Fruit fly (Drosophila melanogaster) whole organism, embryonic: ENCODE measurements around the gene ND-B17.2.

Experiments used
- Adf1 ChIP-seq: fragments of 200-800 bp; sonication (Bioruptor generic); IDR thresholded peaks from 2 replicates; pipeline ENCODE4 v1.3.6; 2022; ENCODE audit warnings: missing biosample characterization, missing genetic modification characterization
- Blimp-1 ChIP-seq: fragments of 200-800 bp; sonication (Bioruptor generic); optimal IDR thresholded peaks from 3 replicates; lab custom pipeline; 2018; ENCODE audit warnings: missing biosample characterization, missing genetic modification characterization, mild to moderate bottlenecking, moderate library complexity, missing genetic modification reagents
- CG10431 ChIP-seq: fragments of 200-800 bp; sonication (Bioruptor generic); optimal IDR thresholded peaks from 3 replicates; lab custom pipeline; 2018; ENCODE audit warnings: missing biosample characterization, mild to moderate bottlenecking, missing genetic modification characterization
- CG12391 ChIP-seq: fragments of 200-800 bp; sonication (Bioruptor generic); optimal IDR thresholded peaks from 3 replicates; lab custom pipeline; 2018; ENCODE audit warnings: missing biosample characterization, mild to moderate bottlenecking, missing genetic modification characterization, moderate library complexity
- CG13424 ChIP-seq: fragments of 200-800 bp; sonication (Bioruptor generic); optimal IDR thresholded peaks from 2 replicates; lab custom pipeline; 2019; ENCODE audit warnings: missing biosample characterization, mild to moderate bottlenecking, missing genetic modification characterization, moderate library complexity
- CG13624 ChIP-seq: fragments of 200-800 bp; sonication (Bioruptor generic); optimal IDR thresholded peaks from 2 replicates; lab custom pipeline; 2016; ENCODE audit warnings: missing biosample characterization, missing genetic modification characterization
- CG13775 ChIP-seq: fragments of 200-800 bp; sonication (Bioruptor generic); optimal IDR thresholded peaks from 3 replicates; lab custom pipeline; 2017; ENCODE audit warnings: missing biosample characterization, mild to moderate bottlenecking, missing genetic modification characterization
- CG14710 ChIP-seq: fragments of 200-800 bp; sonication (Bioruptor generic); optimal IDR thresholded peaks from 3 replicates; lab custom pipeline; 2019; ENCODE audit warnings: missing biosample characterization, mild to moderate bottlenecking, missing genetic modification characterization, moderate library complexity
- CG15011 ChIP-seq: fragments of 200-800 bp; sonication (Bioruptor generic); optimal IDR thresholded peaks from 3 replicates; lab custom pipeline; 2018; ENCODE audit warnings: missing biosample characterization, mild to moderate bottlenecking, missing genetic modification characterization
- CG1529 ChIP-seq: fragments of 200-800 bp; sonication (Bioruptor generic); optimal IDR thresholded peaks from 3 replicates; lab custom pipeline; 2018; ENCODE audit warnings: missing biosample characterization, missing genetic modification characterization
- CG1603 ChIP-seq: fragments of 200-800 bp; sonication (Bioruptor generic); optimal IDR thresholded peaks from 2 replicates; lab custom pipeline; 2019; ENCODE audit warnings: missing biosample characterization, mild to moderate bottlenecking, missing genetic modification characterization, moderate library complexity
- CG17912 ChIP-seq: fragments of 200-800 bp; sonication (Bioruptor generic); optimal IDR thresholded peaks from 2 replicates; lab custom pipeline; 2018; ENCODE audit warnings: missing biosample characterization, mild to moderate bottlenecking, missing genetic modification characterization
- CG3281 ChIP-seq: fragments of 200-800 bp; sonication (Bioruptor generic); optimal IDR thresholded peaks from 3 replicates; lab custom pipeline; 2017; ENCODE audit warnings: missing biosample characterization, mild to moderate bottlenecking, missing genetic modification characterization
- CG34224 ChIP-seq: fragments of 200-800 bp; sonication (Bioruptor generic); IDR thresholded peaks from 3 replicates; pipeline ENCODE4 v1.3.6; 2022; ENCODE audit warnings: missing biosample characterization, missing genetic modification characterization; ENCODE audit not compliant: partially characterized antibody
- CG6765 ChIP-seq: fragments of 200-800 bp; sonication (Bioruptor generic); optimal IDR thresholded peaks from 3 replicates; lab custom pipeline; 2017; ENCODE audit warnings: missing biosample characterization, mild to moderate bottlenecking, missing genetic modification characterization
- CG6791 ChIP-seq: fragments of 200-800 bp; sonication (Bioruptor generic); IDR thresholded peaks from 3 replicates; pipeline ENCODE4 v1.3.6; 2022; ENCODE audit warnings: missing biosample characterization, missing genetic modification characterization; ENCODE audit not compliant: partially characterized antibody
- CG7556 ChIP-seq: fragments of 200-800 bp; sonication (Bioruptor generic); optimal IDR thresholded peaks from 2 replicates; lab custom pipeline; 2017; ENCODE audit warnings: missing biosample characterization, mild to moderate bottlenecking, missing genetic modification characterization
- MESR4 ChIP-seq: fragments of 200-800 bp; sonication (Bioruptor generic); optimal IDR thresholded peaks from 2 replicates; lab custom pipeline; 2018; ENCODE audit warnings: missing biosample characterization, mild to moderate bottlenecking, missing genetic modification characterization, moderate library complexity
- Mes4 ChIP-seq: fragments of 200-800 bp; sonication (Bioruptor generic); optimal IDR thresholded peaks from 2 replicates; lab custom pipeline; 2016; ENCODE audit warnings: missing biosample characterization, missing genetic modification characterization
- Mrtf ChIP-seq: fragments of 200-800 bp; sonication (Bioruptor generic); IDR thresholded peaks from 3 replicates; pipeline ENCODE4 v1.3.6; 2022; ENCODE audit warnings: missing biosample characterization, missing genetic modification characterization
- NFAT ChIP-seq: fragments of 200-800 bp; sonication (Bioruptor generic); IDR thresholded peaks from 2 replicates; pipeline ENCODE4 v1.3.6; 2022; ENCODE audit warnings: missing biosample characterization, missing genetic modification characterization
- Nf-YC ChIP-seq: fragments of 200-800 bp; optimal IDR thresholded peaks from 3 replicates; lab custom pipeline; 2019; ENCODE audit warnings: missing biosample characterization, mild to moderate bottlenecking, missing genetic modification characterization, moderate library complexity
- Sry-δ ChIP-seq: fragments of 200-800 bp; sonication (Bioruptor generic); optimal IDR thresholded peaks from 2 replicates; lab custom pipeline; 2016; ENCODE audit warnings: missing biosample characterization, missing genetic modification characterization
- bbx ChIP-seq: fragments of 200-800 bp; sonication (Bioruptor generic); IDR thresholded peaks from 2 replicates; pipeline ENCODE4 v1.3.6; 2022; ENCODE audit warnings: missing biosample characterization, missing genetic modification characterization; ENCODE audit not compliant: partially characterized antibody
- bigmax ChIP-seq: fragments of 200-800 bp; sonication (Bioruptor generic); optimal IDR thresholded peaks from 2 replicates; lab custom pipeline; 2018; ENCODE audit warnings: missing biosample characterization, mild to moderate bottlenecking, missing genetic modification characterization
- br ChIP-seq: fragments of >200 bp; optimal IDR thresholded peaks from 2 replicates; lab custom pipeline; 2017
- cad ChIP-seq: fragments of >200 bp; optimal IDR thresholded peaks from 2 replicates; lab custom pipeline; 2017; ENCODE audit warnings: missing biosample characterization, missing genetic modification characterization
- cg ChIP-seq: fragments of 200-800 bp; sonication (Bioruptor generic); optimal IDR thresholded peaks from 3 replicates; lab custom pipeline; 2019; ENCODE audit warnings: missing biosample characterization, mild to moderate bottlenecking, missing genetic modification characterization, moderate library complexity
- chm ChIP-seq: fragments of 200-800 bp; sonication (Bioruptor generic); IDR thresholded peaks from 2 replicates; pipeline ENCODE4 v1.3.6; 2022; ENCODE audit warnings: missing biosample characterization, missing genetic modification characterization
- chn ChIP-seq: fragments of 200-800 bp; sonication (Bioruptor generic); optimal IDR thresholded peaks from 2 replicates; lab custom pipeline; 2016; ENCODE audit warnings: missing biosample characterization, missing genetic modification characterization
- dati ChIP-seq: fragments of 200-800 bp; sonication (Bioruptor generic); IDR thresholded peaks from 2 replicates; pipeline ENCODE4 v1.3.6; 2022; ENCODE audit warnings: missing biosample characterization, missing genetic modification characterization
- dm ChIP-seq: fragments of 200-800 bp; sonication (Bioruptor generic); optimal IDR thresholded peaks from 3 replicates; lab custom pipeline; 2016; ENCODE audit warnings: missing biosample characterization, missing genetic modification characterization
- grau ChIP-seq: fragments of 200-800 bp; optimal IDR thresholded peaks from 3 replicates; lab custom pipeline; 2019; ENCODE audit warnings: missing biosample characterization, mild to moderate bottlenecking, missing genetic modification characterization, moderate library complexity
- gsb-n ChIP-seq: fragments of 200-800 bp; sonication (Bioruptor generic); optimal IDR thresholded peaks from 3 replicates; lab custom pipeline; 2018; ENCODE audit warnings: missing biosample characterization, mild to moderate bottlenecking, missing genetic modification characterization
- hbn ChIP-seq: fragments of 200-800 bp; sonication (Bioruptor generic); IDR thresholded peaks from 2 replicates; pipeline ENCODE4 v1.3.6; 2022; ENCODE audit warnings: missing biosample characterization, missing genetic modification characterization; ENCODE audit not compliant: partially characterized antibody
- inv ChIP-seq: fragments of 200-800 bp; sonication (Bioruptor generic); IDR thresholded peaks from 2 replicates; pipeline ENCODE4 v1.3.6; 2022; ENCODE audit warnings: missing biosample characterization, missing genetic modification characterization; ENCODE audit not compliant: partially characterized antibody
- lab ChIP-seq: fragments of 200-800 bp; sonication (Bioruptor generic); optimal IDR thresholded peaks from 3 replicates; lab custom pipeline; 2017; ENCODE audit warnings: missing biosample characterization, missing genetic modification characterization, mild to moderate bottlenecking, moderate library complexity, missing genetic modification reagents
- maf-S ChIP-seq: fragments of 200-800 bp; sonication (Bioruptor generic); optimal IDR thresholded peaks from 2 replicates; lab custom pipeline; 2016; ENCODE audit warnings: missing biosample characterization, missing genetic modification characterization
- nom ChIP-seq: fragments of 200-800 bp; sonication (Bioruptor generic); optimal IDR thresholded peaks from 2 replicates; lab custom pipeline; 2017; ENCODE audit warnings: missing biosample characterization, missing genetic modification characterization, mild to moderate bottlenecking, moderate library complexity, missing genetic modification reagents
- otp ChIP-seq: fragments of 200-800 bp; sonication (Bioruptor generic); IDR thresholded peaks from 3 replicates; pipeline ENCODE4, ENCODE4 v1.3.6; 2022; ENCODE audit warnings: missing biosample characterization, missing genetic modification characterization
- pan ChIP-seq, 4 experiments: fragments of >200 bp in 3 of 4; fragments of 200-800 bp in 1 of 4; sonication (Bioruptor generic) in 1 of 4; optimal IDR thresholded peaks in 3 of 4; IDR thresholded peaks in 1 of 4; 2 replicates each; pipeline versions ENCODE4 v1.3.6 to Lab custom; 2017 to 2022; ENCODE audit warnings: missing biosample characterization in 2 of 4, missing genetic modification characterization in 2 of 4, mixed read lengths in 1 of 4
- phol ChIP-seq: fragments of 200-800 bp; sonication (Bioruptor generic); optimal IDR thresholded peaks from 3 replicates; lab custom pipeline; 2018; ENCODE audit warnings: missing biosample characterization, mild to moderate bottlenecking, missing genetic modification characterization, moderate library complexity
- pzg ChIP-seq: fragments of 200-800 bp; sonication (Bioruptor generic); optimal IDR thresholded peaks from 3 replicates; lab custom pipeline; 2018; ENCODE audit warnings: missing biosample characterization, mild to moderate bottlenecking, missing genetic modification characterization, moderate library complexity
- run ChIP-seq: fragments of 200-800 bp; sonication (Bioruptor generic); optimal IDR thresholded peaks from 3 replicates; lab custom pipeline; 2018; ENCODE audit warnings: missing biosample characterization, mild to moderate bottlenecking, missing genetic modification characterization
- scrt ChIP-seq: fragments of 200-800 bp; sonication (Bioruptor generic); optimal IDR thresholded peaks from 2 replicates; lab custom pipeline; 2018; ENCODE audit warnings: missing biosample characterization, mild to moderate bottlenecking, missing genetic modification characterization, moderate library complexity
- sob ChIP-seq: fragments of 200-800 bp; sonication (Bioruptor generic); IDR thresholded peaks from 2 replicates; pipeline ENCODE4 v1.3.6; 2022; ENCODE audit warnings: missing biosample characterization, missing genetic modification characterization
- sug ChIP-seq: fragments of 200-800 bp; optimal IDR thresholded peaks from 2 replicates; lab custom pipeline; 2019; ENCODE audit warnings: missing biosample characterization, mild to moderate bottlenecking, missing genetic modification characterization, moderate library complexity
- tup ChIP-seq: fragments of 200-800 bp; sonication (Bioruptor generic); optimal IDR thresholded peaks from 2 replicates; lab custom pipeline; 2016; ENCODE audit warnings: missing biosample characterization, mild to moderate bottlenecking, missing genetic modification characterization, moderate library complexity
- vfl ChIP-seq: fragments of 200-800 bp; sonication (Bioruptor generic); optimal IDR thresholded peaks from 2 replicates; lab custom pipeline; 2016; ENCODE audit warnings: missing biosample characterization, missing genetic modification characterization
- yki ChIP-seq: fragments of >200 bp; optimal IDR thresholded peaks from 3 replicates; lab custom pipeline; 2018

Gene ND-B17.2

DNA sequence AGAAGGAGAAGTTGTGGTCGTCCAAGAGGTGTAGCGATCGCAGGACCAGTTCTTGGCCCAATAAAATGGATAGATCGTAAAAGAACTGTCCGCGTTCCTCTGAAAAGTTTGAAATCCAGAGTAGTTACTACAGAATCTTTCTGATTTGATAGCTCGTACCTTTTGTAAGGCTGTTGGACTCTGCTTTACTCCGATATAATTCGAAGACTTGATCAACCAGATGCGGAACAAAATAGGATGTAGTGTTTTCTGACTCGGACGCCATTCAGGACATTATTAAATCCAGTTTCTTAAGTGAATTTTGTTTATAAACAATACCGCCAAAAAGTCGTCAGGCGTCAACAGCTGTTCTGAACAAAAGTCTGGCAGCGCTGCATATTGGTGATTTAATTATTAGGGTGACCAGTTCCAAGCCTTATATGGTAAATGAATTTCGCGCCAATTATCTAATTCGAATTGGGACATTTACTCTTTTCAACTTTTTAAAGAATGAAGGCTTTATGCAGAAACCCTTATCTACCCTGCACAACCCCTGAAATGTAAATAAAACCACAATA, 5.2 kb downstream of the ND-B17.2 start, which contains the start of the genes Rad1 and Sws1 (continued):
- TF ChIP-seq CG1529 (GFP tag; lab: Kevin White, UChicago) (no peak), chm (no peak), lab (no peak), yki (lab: Kevin White, UChicago) (no peak), vfl (GFP tag; lab: Kevin White, UChicago) (no peak), hbn (GFP tag; lab: Robert Waterston, UW) (no peak), MESR4 (GFP tag; lab: Kevin White, UChicago) (no peak), Blimp-1 (GFP tag; lab: Kevin White, UChicago) (no peak), cad (GFP tag; lab: Kevin White, UChicago) (no peak), Adf1 (GFP tag; lab: Robert Waterston, UW) (no peak), maf-S (GFP tag; lab: Kevin White, UChicago) (no peak), sob (no peak), CG6791 (GFP tag; lab: Robert Waterston, UW) (no peak), Mes4 (GFP tag; lab: Kevin White, UChicago) (no peak), cg (GFP tag; lab: Kevin White, UChicago) (no peak), bigmax (GFP tag; lab: Kevin White, UChicago) (no peak), CG7556 (GFP tag; lab: Kevin White, UChicago) (no peak), CG34224 (GFP tag; lab: Robert Waterston, UW) (no peak; the same call in 2 of the 3 replicates), CG3281 (GFP tag; lab: Kevin White, UChicago) (no peak), otp (GFP tag; lab: Robert Waterston, UW) (no peak), pan (optimal IDR thresholded peaks at IDR 0.05; lab: Kevin White, UChicago) (no peak), pan (GFP tag; optimal IDR thresholded peaks at IDR 0.05 in 1 of 2, IDR thresholded peaks at IDR 0.05 in 1 of 2) (no peak), Sry-δ (GFP tag; lab: Kevin White, UChicago) (peak; percentile 5), sug (tag; lab: Kevin White, UChicago) (no peak), phol (no peak), NFAT (GFP tag; lab: Robert Waterston, UW) (no peak), inv (GFP tag; lab: Robert Waterston, UW) (no peak), br (no peak), CG13424 (tag; lab: Kevin White, UChicago) (no peak), nom (GFP tag; lab: Kevin White, UChicago) (no peak), chn (no peak), CG13624 (GFP tag; lab: Kevin White, UChicago) (no peak), CG10431 (GFP tag; lab: Kevin White, UChicago) (no peak), CG12391 (tag; lab: Kevin White, UChicago) (no peak), Nf-YC (tag; lab: Kevin White, UChicago) (no peak), gsb-n (no peak), run (tag; lab: Kevin White, UChicago) (no peak), Mrtf (no peak), CG13775 (GFP tag; lab: Kevin White, UChicago) (no peak), bbx (no peak; the same call in 1 of the 2 replicates), CG1603 (tag; lab: Kevin White, UChicago) (peak; percentile 62), CG14710 (peak; percentile 24), CG15011 (GFP tag; lab: Kevin White, UChicago) (no peak), dm (GFP tag; lab: Kevin White, UChicago) (no peak), CG6765 (GFP tag; lab: Kevin White, UChicago) (no peak), CG17912 (GFP tag; lab: Kevin White, UChicago) (no peak), scrt (GFP tag; lab: Kevin White, UChicago) (no peak), dati (no peak), pzg (GFP tag; lab: Kevin White, UChicago) (peak; percentile 72), tup (GFP tag; lab: Kevin White, UChicago) (no peak), grau (tag; lab: Kevin White, UChicago) (no peak)
